Fruit fly (Drosophila melanogaster) whole organism, embryonic: ENCODE measurements around the gene Rbf.

Experiments
- BEAF-32 ChIP-seq: fragments of 200-800 bp; sonication (Bioruptor generic); optimal IDR thresholded peaks from 3 replicates; lab custom pipeline; 2017; ENCODE audit warnings: missing biosample characterization, missing genetic modification characterization, mild to moderate bottlenecking, moderate library complexity, missing genetic modification reagents
- C15 ChIP-seq: fragments of 200-800 bp; sonication (Bioruptor generic); IDR thresholded peaks from 3 replicates; pipeline ENCODE4 v1.3.6; 2022; ENCODE audit warnings: missing biosample characterization, missing genetic modification characterization
- CG11398 ChIP-seq: fragments of 200-800 bp; sonication (Bioruptor generic); optimal IDR thresholded peaks from 2 replicates; lab custom pipeline; 2016; ENCODE audit warnings: missing biosample characterization, missing genetic modification characterization
- CG12659 ChIP-seq: fragments of 200-800 bp; sonication (Bioruptor generic); optimal IDR thresholded peaks from 3 replicates; lab custom pipeline; 2017; ENCODE audit warnings: mild to moderate bottlenecking, missing biosample characterization, missing genetic modification reagents, missing genetic modification characterization
- CG14710 ChIP-seq: fragments of 200-800 bp; sonication (Bioruptor generic); optimal IDR thresholded peaks from 3 replicates; lab custom pipeline; 2019; ENCODE audit warnings: missing biosample characterization, mild to moderate bottlenecking, missing genetic modification characterization, moderate library complexity
- CG16815 ChIP-seq: fragments of 200-800 bp; sonication (Bioruptor generic); optimal IDR thresholded peaks from 3 replicates; lab custom pipeline; 2017; ENCODE audit warnings: missing biosample characterization, mild to moderate bottlenecking, missing genetic modification characterization
- CG17612 ChIP-seq: fragments of 200-800 bp; sonication (Bioruptor generic); IDR thresholded peaks from 2 replicates; pipeline ENCODE4 v1.3.6; 2022; ENCODE audit warnings: missing biosample characterization, missing genetic modification characterization
- CG1792 ChIP-seq: fragments of 200-800 bp; sonication (Bioruptor generic); optimal IDR thresholded peaks from 2 replicates; lab custom pipeline; 2016; ENCODE audit warnings: missing biosample characterization, missing genetic modification characterization
- CG2116 ChIP-seq: fragments of 200-800 bp; sonication (Bioruptor generic); optimal IDR thresholded peaks from 3 replicates; lab custom pipeline; 2018; ENCODE audit warnings: missing biosample characterization, mild to moderate bottlenecking, missing genetic modification characterization
- CG30020 ChIP-seq: fragments of 200-800 bp; optimal IDR thresholded peaks from 2 replicates; lab custom pipeline; 2019; ENCODE audit warnings: missing biosample characterization, mild to moderate bottlenecking, missing genetic modification characterization, moderate library complexity
- CG3163 ChIP-seq: fragments of 200-800 bp; sonication (Bioruptor generic); optimal IDR thresholded peaks from 3 replicates; lab custom pipeline; 2016; ENCODE audit warnings: missing biosample characterization, missing genetic modification characterization
- CG4360 ChIP-seq: fragments of 200-800 bp; sonication (Bioruptor generic); IDR thresholded peaks from 2 replicates; pipeline ENCODE4 v1.3.6; 2022; ENCODE audit warnings: missing biosample characterization, missing genetic modification characterization
- CG6813 ChIP-seq: fragments of 200-800 bp; sonication (Bioruptor generic); optimal IDR thresholded peaks from 2 replicates; lab custom pipeline; 2017; ENCODE audit warnings: missing biosample characterization, missing genetic modification characterization, mild to moderate bottlenecking, moderate library complexity, missing genetic modification reagents
- CG7745 ChIP-seq: fragments of 200-800 bp; sonication (Bioruptor generic); optimal IDR thresholded peaks from 2 replicates; lab custom pipeline; 2018; ENCODE audit warnings: missing biosample characterization, mild to moderate bottlenecking, missing genetic modification characterization, moderate library complexity
- CG8290 ChIP-seq, 3 experiments: fragments of 200-800 bp; sonication (Bioruptor generic); optimal IDR thresholded peaks; 2 replicates each; lab custom pipeline; 2016 to 2019; ENCODE audit warnings: missing biosample characterization in 3 of 3, missing genetic modification characterization in 3 of 3, mild to moderate bottlenecking in 2 of 3, moderate library complexity in 1 of 3
- Deaf1 ChIP-seq: fragments of 200-800 bp; optimal IDR thresholded peaks from 3 replicates; lab custom pipeline; 2019; ENCODE audit warnings: missing biosample characterization, mild to moderate bottlenecking, missing genetic modification characterization, moderate library complexity
- Dip3 ChIP-seq: fragments of 200-800 bp; sonication (Bioruptor generic); optimal IDR thresholded peaks from 3 replicates; lab custom pipeline; 2016; ENCODE audit warnings: missing biosample characterization, missing genetic modification characterization
- Dp ChIP-seq: fragments of 200-800 bp; sonication (Bioruptor generic); optimal IDR thresholded peaks from 2 replicates; lab custom pipeline; 2018; ENCODE audit warnings: missing biosample characterization, mild to moderate bottlenecking, missing genetic modification characterization, moderate library complexity
- Dref ChIP-seq: fragments of 200-800 bp; sonication (Bioruptor generic); IDR thresholded peaks from 2 replicates; pipeline ENCODE4 v1.3.6; 2022; ENCODE audit warnings: missing biosample characterization, missing genetic modification characterization
- E2f2 ChIP-seq: fragments of 200-800 bp; sonication (Bioruptor generic); IDR thresholded peaks from 2 replicates; pipeline ENCODE4 v1.3.6; 2022; ENCODE audit warnings: missing biosample characterization, missing genetic modification characterization
- Ets65A ChIP-seq: fragments of 200-800 bp; sonication (Bioruptor generic); peaks from one replicate; lab custom pipeline; 2016; ENCODE audit warnings: missing biosample characterization, missing genetic modification characterization
- HLHmδ ChIP-seq: fragments of 200-800 bp; sonication (Bioruptor generic); optimal IDR thresholded peaks from 2 replicates; lab custom pipeline; 2018; ENCODE audit warnings: missing biosample characterization, mild to moderate bottlenecking, missing genetic modification characterization, moderate library complexity
- Hey ChIP-seq: fragments of 200-800 bp; sonication (Bioruptor generic); optimal IDR thresholded peaks from 3 replicates; lab custom pipeline; 2018; ENCODE audit warnings: missing biosample characterization, mild to moderate bottlenecking, missing genetic modification characterization
- HmgZ ChIP-seq: fragments of 200-800 bp; sonication (Bioruptor generic); optimal IDR thresholded peaks from 2 replicates; lab custom pipeline; 2018; ENCODE audit warnings: missing biosample characterization, mild to moderate bottlenecking, missing genetic modification characterization
- Lhr ChIP-seq: fragments of 200-800 bp; sonication (Bioruptor generic); optimal IDR thresholded peaks from 3 replicates; lab custom pipeline; 2017; ENCODE audit warnings: mild to moderate bottlenecking, missing biosample characterization, missing genetic modification reagents, missing genetic modification characterization
- Med ChIP-seq: fragments of 200-800 bp; sonication (Bioruptor generic); peaks from one replicate; lab custom pipeline; 2016; ENCODE audit warnings: missing biosample characterization, missing genetic modification characterization, mild to moderate bottlenecking, inconsistent platforms, moderate library complexity
- Myb ChIP-seq: fragments of 200-800 bp; sonication (Bioruptor generic); optimal IDR thresholded peaks from 2 replicates; lab custom pipeline; 2016; ENCODE audit warnings: missing biosample characterization, missing genetic modification characterization
- Opbp ChIP-seq: fragments of 200-800 bp; sonication (Bioruptor generic); IDR thresholded peaks from 3 replicates; pipeline ENCODE4 v1.3.6; 2022; ENCODE audit warnings: missing biosample characterization, missing genetic modification characterization; ENCODE audit not compliant: partially characterized antibody
- Sin3A ChIP-seq: fragments of >200 bp; optimal IDR thresholded peaks from 2 replicates; lab custom pipeline; 2018
- Sox100B ChIP-seq: fragments of 200-800 bp; sonication (Bioruptor generic); optimal IDR thresholded peaks from 3 replicates; lab custom pipeline; 2018; ENCODE audit warnings: missing biosample characterization, mild to moderate bottlenecking, missing genetic modification characterization
- Xbp1 ChIP-seq: fragments of 200-800 bp; sonication (Bioruptor generic); optimal IDR thresholded peaks from 3 replicates; lab custom pipeline; 2016; ENCODE audit warnings: missing biosample characterization, mild to moderate bottlenecking, missing genetic modification characterization
- YL-1 ChIP-seq: fragments of 200-800 bp; sonication (Bioruptor generic); optimal IDR thresholded peaks from 3 replicates; lab custom pipeline; 2017; ENCODE audit warnings: missing biosample characterization, mild to moderate bottlenecking, missing genetic modification characterization
- caup ChIP-seq: fragments of 200-800 bp; sonication (Bioruptor generic); optimal IDR thresholded peaks from 3 replicates; lab custom pipeline; 2017; ENCODE audit warnings: missing biosample characterization, mild to moderate bottlenecking, missing genetic modification characterization, moderate library complexity; ENCODE audit not compliant: severe bottlenecking
- chm ChIP-seq: fragments of 200-800 bp; sonication (Bioruptor generic); IDR thresholded peaks from 2 replicates; pipeline ENCODE4 v1.3.6; 2022; ENCODE audit warnings: missing biosample characterization, missing genetic modification characterization
- ci ChIP-seq: fragments of 200-800 bp; sonication (Bioruptor generic); IDR thresholded peaks from 3 replicates; pipeline ENCODE4 v1.3.6; 2022; ENCODE audit warnings: missing biosample characterization, missing genetic modification characterization
- nom ChIP-seq: fragments of 200-800 bp; sonication (Bioruptor generic); optimal IDR thresholded peaks from 2 replicates; lab custom pipeline; 2017; ENCODE audit warnings: missing biosample characterization, missing genetic modification characterization, mild to moderate bottlenecking, moderate library complexity, missing genetic modification reagents
- org-1 ChIP-seq: fragments of 200-800 bp; sonication (Bioruptor generic); optimal IDR thresholded peaks from 2 replicates; lab custom pipeline; 2017; ENCODE audit warnings: missing biosample characterization, missing genetic modification characterization
- pzg ChIP-seq: fragments of 200-800 bp; sonication (Bioruptor generic); optimal IDR thresholded peaks from 3 replicates; lab custom pipeline; 2018; ENCODE audit warnings: missing biosample characterization, mild to moderate bottlenecking, missing genetic modification characterization, moderate library complexity
- stwl ChIP-seq: fragments of 200-800 bp; sonication (Bioruptor generic); optimal IDR thresholded peaks from 3 replicates; lab custom pipeline; 2018; ENCODE audit warnings: missing biosample characterization, mild to moderate bottlenecking, missing genetic modification characterization, moderate library complexity
- trh ChIP-seq: fragments of 200-800 bp; sonication (Bioruptor generic); optimal IDR thresholded peaks from 2 replicates; lab custom pipeline; 2016; ENCODE audit warnings: missing biosample characterization, missing genetic modification characterization
- wek ChIP-seq: fragments of 200-800 bp; sonication (Bioruptor generic); optimal IDR thresholded peaks from 3 replicates; lab custom pipeline; 2018; ENCODE audit warnings: missing biosample characterization, mild to moderate bottlenecking, missing genetic modification characterization, moderate library complexity
- zen ChIP-seq: fragments of 200-800 bp; sonication (Bioruptor generic); optimal IDR thresholded peaks from 3 replicates; lab custom pipeline; 2018; ENCODE audit warnings: missing biosample characterization, mild to moderate bottlenecking, missing genetic modification characterization, moderate library complexity

Rbf gene

dm6 chrX:805907-806306, 4.6 kb upstream of the Rbf start, which contains the start of gene Sec22 (continued):
- TF ChIP-seq YL-1 (GFP tag; lab: Kevin White, UChicago) (peak; percentile 51), Hey (tag; lab: Kevin White, UChicago) (no peak), CG30020 (tag; lab: Kevin White, UChicago) (peak; percentile 21), C15 (no peak), org-1 (GFP tag; lab: Kevin White, UChicago) (no peak), HLHmδ (GFP tag; lab: Kevin White, UChicago) (peak; percentile 29), Deaf1 (tag; lab: Kevin White, UChicago) (peak; percentile 1), HmgZ (tag; lab: Kevin White, UChicago) (peak; percentile 27), Xbp1 (GFP tag; lab: Kevin White, UChicago) (peak; percentile 66), CG1792 (GFP tag; lab: Kevin White, UChicago) (no peak), CG14710 (peak; percentile 40), E2f2 (GFP tag; lab: Robert Waterston, UW) (peak; percentile 47), CG2116 (GFP tag; lab: Kevin White, UChicago) (peak; percentile 37), caup (peak; percentile 7), trh (no peak), wek (peak; percentile 8), chm (GFP tag; lab: Robert Waterston, UW) (peak; percentile 30; the same call in 1 of the 2 replicates), CG16815 (no peak), Sin3A (lab: Kevin White, UChicago) (peak; percentile 36), Sox100B (GFP tag; lab: Kevin White, UChicago) (no peak), Lhr (no peak), nom (GFP tag; lab: Kevin White, UChicago) (peak; percentile 1), CG4360 (GFP tag; lab: Robert Waterston, UW) (peak; percentile 17; the same call in 1 of the 2 replicates), Opbp (GFP tag; lab: Robert Waterston, UW) (0 out of 3 replicates have a peak, but pooled peaks have one; percentile 24), Dref (peak; percentile 29), Ets65A (GFP tag; lab: Kevin White, UChicago) (peak; percentile 74), ci (GFP tag; lab: Robert Waterston, UW) (peak; percentile 31; the same call in 1 of the 3 replicates), BEAF-32 (GFP tag; lab: Kevin White, UChicago) (peak; percentile 31), pzg (peak; percentile 59), Dip3 (GFP tag; lab: Kevin White, UChicago) (no peak), CG7745 (tag; lab: Kevin White, UChicago) (no peak), CG3163 (GFP tag; lab: Kevin White, UChicago) (no peak), CG11398 (GFP tag; lab: Kevin White, UChicago) (no peak), CG12659 (GFP tag; lab: Kevin White, UChicago) (peak; percentile 46), CG8290 (GFP tag; optimal IDR thresholded peaks at IDR 0.05; lab: Kevin White, UChicago) (no peak), CG8290 (tag; optimal IDR thresholded peaks at IDR 0.05; lab: Kevin White, UChicago) (peak in 1 of 2 experiments; percentile 46), CG17612 (GFP tag; lab: Robert Waterston, UW) (no peak), zen (tag; lab: Kevin White, UChicago) (no peak), CG6813 (GFP tag; lab: Kevin White, UChicago) (peak; percentile 30), Med (peak; percentile 80), Myb (peak; percentile 17), Dp (GFP tag; lab: Kevin White, UChicago) (peak; percentile 38), stwl (tag; lab: Kevin White, UChicago) (peak; percentile 57)
